Fruit fly (Drosophila melanogaster) whole organism, embryonic: Measurements from ENCODE around the gene CG9948.
A peak's percentile ranks its signal among the peaks of the same experiment; 100 is the strongest.

Experiments used
- CG11085 ChIP-seq: fragments of 200-800 bp; sonication (Bioruptor generic); IDR thresholded peaks from 2 replicates; pipeline ENCODE4 v1.3.6; 2022; ENCODE audit warnings: missing biosample characterization, missing genetic modification characterization
- CG11247 ChIP-seq: fragments of 200-800 bp; sonication (Bioruptor generic); IDR thresholded peaks from 2 replicates; pipeline ENCODE4 v1.3.6; 2022; ENCODE audit warnings: missing biosample characterization, missing genetic modification characterization
- CG11560 ChIP-seq: fragments of 200-800 bp; sonication (Bioruptor generic); IDR thresholded peaks from 3 replicates; pipeline ENCODE4 v1.3.6; 2022; ENCODE audit warnings: missing biosample characterization, missing genetic modification characterization
- CG11723 ChIP-seq: fragments of 200-800 bp; sonication (Bioruptor generic); optimal IDR thresholded peaks from 2 replicates; lab custom pipeline; 2017; ENCODE audit warnings: missing biosample characterization, mild to moderate bottlenecking, missing genetic modification characterization
- CG12391 ChIP-seq: fragments of 200-800 bp; sonication (Bioruptor generic); optimal IDR thresholded peaks from 3 replicates; lab custom pipeline; 2018; ENCODE audit warnings: missing biosample characterization, mild to moderate bottlenecking, missing genetic modification characterization, moderate library complexity
- CG14860 ChIP-seq: fragments of 200-800 bp; sonication (Bioruptor generic); IDR thresholded peaks from 3 replicates; pipeline ENCODE4 v1.3.6; 2022; ENCODE audit warnings: missing biosample characterization, missing genetic modification characterization; ENCODE audit not compliant: partially characterized antibody
- CG15269 ChIP-seq: fragments of 200-800 bp; sonication (Bioruptor generic); optimal IDR thresholded peaks from 2 replicates; lab custom pipeline; 2018; ENCODE audit warnings: missing biosample characterization, mild to moderate bottlenecking, missing genetic modification characterization, moderate library complexity
- CG1647 ChIP-seq: fragments of 200-800 bp; sonication (Bioruptor generic); optimal IDR thresholded peaks from 3 replicates; lab custom pipeline; 2016; ENCODE audit warnings: missing biosample characterization, missing genetic modification characterization
- CG17186 ChIP-seq: fragments of 200-800 bp; sonication (Bioruptor generic); optimal IDR thresholded peaks from 3 replicates; lab custom pipeline; 2017; ENCODE audit warnings: missing biosample characterization, missing genetic modification reagents, missing genetic modification characterization
- CG17328 ChIP-seq: fragments of 200-800 bp; sonication (Bioruptor generic); IDR thresholded peaks from 2 replicates; pipeline ENCODE4 v1.3.6; 2022; ENCODE audit warnings: missing biosample characterization, missing genetic modification characterization
- CG18619 ChIP-seq: fragments of 200-800 bp; sonication (Bioruptor generic); optimal IDR thresholded peaks from 3 replicates; lab custom pipeline; 2017; ENCODE audit warnings: missing biosample characterization, mild to moderate bottlenecking, missing genetic modification characterization
- CG2116 ChIP-seq: fragments of 200-800 bp; sonication (Bioruptor generic); optimal IDR thresholded peaks from 3 replicates; lab custom pipeline; 2018; ENCODE audit warnings: missing biosample characterization, mild to moderate bottlenecking, missing genetic modification characterization
- CG2120 ChIP-seq: fragments of 200-800 bp; sonication (Bioruptor generic); optimal IDR thresholded peaks from 3 replicates; lab custom pipeline; 2016; ENCODE audit warnings: missing biosample characterization, missing genetic modification characterization
- CG3065 ChIP-seq: fragments of 200-800 bp; sonication (Bioruptor generic); optimal IDR thresholded peaks from 2 replicates; lab custom pipeline; 2016; ENCODE audit warnings: missing biosample characterization, missing genetic modification characterization
- CG34422 ChIP-seq: fragments of 200-800 bp; sonication (Bioruptor generic); IDR thresholded peaks from 3 replicates; pipeline ENCODE4 v1.3.6; 2022; ENCODE audit warnings: missing biosample characterization, missing genetic modification characterization
- CG4854 ChIP-seq: fragments of 200-800 bp; sonication (Bioruptor generic); optimal IDR thresholded peaks from 2 replicates; lab custom pipeline; 2016; ENCODE audit warnings: missing biosample characterization, missing genetic modification characterization, inconsistent platforms
- CG5953 ChIP-seq: fragments of 200-800 bp; sonication (Bioruptor generic); IDR thresholded peaks from 2 replicates; pipeline ENCODE4 v1.3.6; 2022; ENCODE audit warnings: missing biosample characterization, missing genetic modification characterization
- CG6654 ChIP-seq: fragments of 200-800 bp; sonication (Bioruptor generic); optimal IDR thresholded peaks from 2 replicates; lab custom pipeline; 2017; ENCODE audit warnings: missing biosample characterization, mild to moderate bottlenecking, missing genetic modification characterization
- CG6765 ChIP-seq: fragments of 200-800 bp; sonication (Bioruptor generic); optimal IDR thresholded peaks from 3 replicates; lab custom pipeline; 2017; ENCODE audit warnings: missing biosample characterization, mild to moderate bottlenecking, missing genetic modification characterization
- CG6791 ChIP-seq: fragments of 200-800 bp; sonication (Bioruptor generic); IDR thresholded peaks from 3 replicates; pipeline ENCODE4 v1.3.6; 2022; ENCODE audit warnings: missing biosample characterization, missing genetic modification characterization; ENCODE audit not compliant: partially characterized antibody
- CG9437 ChIP-seq: fragments of 200-800 bp; sonication (Bioruptor generic); optimal IDR thresholded peaks from 2 replicates; lab custom pipeline; 2018; ENCODE audit warnings: missing biosample characterization, mild to moderate bottlenecking, missing genetic modification characterization
- CHES-1-like ChIP-seq: fragments of 200-800 bp; sonication (Bioruptor generic); optimal IDR thresholded peaks from 2 replicates; lab custom pipeline; 2016; ENCODE audit warnings: missing biosample characterization, missing genetic modification characterization
- D19B ChIP-seq: fragments of 200-800 bp; sonication (Bioruptor generic); optimal IDR thresholded peaks from 2 replicates; lab custom pipeline; 2017; ENCODE audit warnings: missing biosample characterization, mild to moderate bottlenecking, missing genetic modification characterization
- Deaf1 ChIP-seq: fragments of 200-800 bp; optimal IDR thresholded peaks from 3 replicates; lab custom pipeline; 2019; ENCODE audit warnings: missing biosample characterization, mild to moderate bottlenecking, missing genetic modification characterization, moderate library complexity
- Hand ChIP-seq: fragments of 200-800 bp; sonication (Bioruptor generic); optimal IDR thresholded peaks from 2 replicates; lab custom pipeline; 2017; ENCODE audit warnings: mild to moderate bottlenecking, missing biosample characterization, missing genetic modification reagents, missing genetic modification characterization
- Lhr ChIP-seq: fragments of 200-800 bp; sonication (Bioruptor generic); optimal IDR thresholded peaks from 3 replicates; lab custom pipeline; 2017; ENCODE audit warnings: mild to moderate bottlenecking, missing biosample characterization, missing genetic modification reagents, missing genetic modification characterization
- Meics ChIP-seq: fragments of 200-800 bp; sonication (Bioruptor generic); optimal IDR thresholded peaks from 2 replicates; lab custom pipeline; 2017; ENCODE audit warnings: missing biosample characterization, mild to moderate bottlenecking, missing genetic modification characterization
- Mrtf ChIP-seq: fragments of 200-800 bp; sonication (Bioruptor generic); IDR thresholded peaks from 3 replicates; pipeline ENCODE4 v1.3.6; 2022; ENCODE audit warnings: missing biosample characterization, missing genetic modification characterization
- Oaz ChIP-seq: fragments of 200-800 bp; sonication (Bioruptor generic); IDR thresholded peaks from 2 replicates; pipeline ENCODE4 v1.3.6; 2022; ENCODE audit warnings: missing biosample characterization, missing genetic modification characterization
- Six4 ChIP-seq: fragments of 200-800 bp; sonication (Bioruptor generic); optimal IDR thresholded peaks from 2 replicates; lab custom pipeline; 2016; ENCODE audit warnings: missing biosample characterization, missing genetic modification characterization
- Sox102F ChIP-seq: fragments of 200-800 bp; sonication (Bioruptor generic); optimal IDR thresholded peaks from 2 replicates; lab custom pipeline; 2018; ENCODE audit warnings: missing biosample characterization, mild to moderate bottlenecking, missing genetic modification characterization, moderate library complexity
- Ssrp ChIP-seq: fragments of 200-800 bp; sonication (Bioruptor generic); optimal IDR thresholded peaks from 2 replicates; lab custom pipeline; 2018; ENCODE audit warnings: missing biosample characterization, mild to moderate bottlenecking, missing genetic modification characterization, moderate library complexity
- Taf1 ChIP-seq: fragments of 200-800 bp; sonication (Bioruptor generic); IDR thresholded peaks from 2 replicates; pipeline ENCODE4 v1.3.6; 2022; ENCODE audit warnings: missing biosample characterization, missing genetic modification characterization
- Tbp ChIP-seq: fragments of >200 bp; optimal IDR thresholded peaks from 2 replicates; lab custom pipeline; 2018; ENCODE audit warnings: missing biosample characterization, missing genetic modification characterization
- az2 ChIP-seq: fragments of 200-800 bp; sonication (Bioruptor generic); optimal IDR thresholded peaks from 3 replicates; lab custom pipeline; 2016; ENCODE audit warnings: missing biosample characterization, missing genetic modification characterization
- br ChIP-seq: fragments of >200 bp; optimal IDR thresholded peaks from 2 replicates; lab custom pipeline; 2017
- dan ChIP-seq: fragments of 200-800 bp; sonication (Bioruptor generic); IDR thresholded peaks from 2 replicates; pipeline ENCODE4 v1.3.6; 2022; ENCODE audit warnings: missing biosample characterization, missing genetic modification characterization
- gce ChIP-seq: fragments of 200-800 bp; sonication (Bioruptor generic); IDR thresholded peaks from 3 replicates; pipeline ENCODE4 v1.3.6; 2022; ENCODE audit warnings: missing biosample characterization, missing genetic modification characterization
- ind ChIP-seq: fragments of 200-800 bp; sonication (Bioruptor generic); optimal IDR thresholded peaks from 3 replicates; lab custom pipeline; 2016; ENCODE audit warnings: missing biosample characterization, missing genetic modification characterization
- inv ChIP-seq: fragments of 200-800 bp; sonication (Bioruptor generic); IDR thresholded peaks from 2 replicates; pipeline ENCODE4 v1.3.6; 2022; ENCODE audit warnings: missing biosample characterization, missing genetic modification characterization; ENCODE audit not compliant: partially characterized antibody
- lov ChIP-seq, 2 experiments: fragments of 200-800 bp in 1 of 2; fragments of >200 bp in 1 of 2; sonication (Bioruptor generic) in 1 of 2; IDR thresholded peaks in 1 of 2; optimal IDR thresholded peaks in 1 of 2; 2 replicates in 1 of 2; 3 replicates in 1 of 2; pipeline versions ENCODE4 v1.3.6 to Lab custom; 2017 to 2022; ENCODE audit warnings: missing biosample characterization in 1 of 2, missing genetic modification characterization in 1 of 2
- maf-S ChIP-seq: fragments of 200-800 bp; sonication (Bioruptor generic); optimal IDR thresholded peaks from 2 replicates; lab custom pipeline; 2016; ENCODE audit warnings: missing biosample characterization, missing genetic modification characterization
- pnt ChIP-seq: fragments of 200-800 bp; sonication (Bioruptor generic); optimal IDR thresholded peaks from 3 replicates; lab custom pipeline; 2016; ENCODE audit warnings: missing biosample characterization, missing genetic modification characterization
- sc ChIP-seq, 3 experiments: fragments of >200 bp in 2 of 3; fragments of 200-800 bp in 1 of 3; sonication (Bioruptor generic) in 1 of 3; optimal IDR thresholded peaks; 2 replicates in 2 of 3; 3 replicates in 1 of 3; lab custom pipeline; 2017; ENCODE audit warnings: mild to moderate bottlenecking in 1 of 3, missing biosample characterization in 1 of 3, missing genetic modification characterization in 1 of 3, missing genetic modification reagents in 1 of 3
- seq ChIP-seq: fragments of 200-800 bp; sonication (Bioruptor generic); IDR thresholded peaks from 2 replicates; pipeline ENCODE4 v1.3.6; 2022; ENCODE audit warnings: missing biosample characterization, missing genetic modification characterization
- tin ChIP-seq: fragments of 200-800 bp; sonication (Bioruptor generic); optimal IDR thresholded peaks from 3 replicates; lab custom pipeline; 2016; ENCODE audit warnings: missing biosample characterization, missing genetic modification characterization
- usp ChIP-seq: fragments of >200 bp; optimal IDR thresholded peaks from 2 replicates; lab custom pipeline; 2017; ENCODE audit warnings: missing biosample characterization, missing genetic modification characterization
- vnd ChIP-seq: fragments of 200-800 bp; sonication (Bioruptor generic); IDR thresholded peaks from 3 replicates; pipeline ENCODE4 v1.3.6; 2022; ENCODE audit warnings: missing biosample characterization, missing genetic modification characterization; ENCODE audit not compliant: partially characterized antibody
- vvl ChIP-seq: fragments of 200-800 bp; sonication (Bioruptor generic); IDR thresholded peaks from 2 replicates; pipeline ENCODE4 v1.3.6; 2022; ENCODE audit warnings: missing biosample characterization, missing genetic modification characterization

Gene CG9948

dm6 chr3L:6979387-6980249, 23.8 kb downstream of the CG9948 start, which contains the start of gene Galphai:
Gene Galphai, minus strand, starts transcription at chr3L:6980044.
- TF ChIP-seq pnt (GFP tag; lab: Kevin White, UChicago): peak; percentile 41
- TF ChIP-seq CG14860 (GFP tag; lab: Robert Waterston, UW): no peak
- peak; percentile 19 for TF ChIP-seq CG1647 (GFP tag; lab: Kevin White, UChicago)
- no peak for TF ChIP-seq usp (GFP tag; lab: Kevin White, UChicago)
- TF ChIP-seq vnd: no peak
- TF ChIP-seq CG15269: no peak
- no peak for TF ChIP-seq CG9437 (GFP tag; lab: Kevin White, UChicago)
- TF ChIP-seq CG2116: peak; percentile 72
- no peak for TF ChIP-seq CG3065 (GFP tag; lab: Kevin White, UChicago)
- TF ChIP-seq inv (GFP tag; lab: Robert Waterston, UW): no peak; the same call in 1 of the 2 replicates
- no peak for TF ChIP-seq CG4854
- peak; percentile 28; the same call in 1 of the 3 replicates for TF ChIP-seq CG34422 (GFP tag; lab: Robert Waterston, UW)
- no peak for TF ChIP-seq lov (optimal IDR thresholded peaks at IDR 0.05; lab: Kevin White, UChicago)
- no peak for TF ChIP-seq lov (GFP tag; IDR thresholded peaks at IDR 0.05; lab: Robert Waterston, UW)
- TF ChIP-seq Lhr (GFP tag; lab: Kevin White, UChicago): peak; percentile 100
- TF ChIP-seq CG12391 (tag; lab: Kevin White, UChicago): peak; percentile 35
- TF ChIP-seq Tbp (GFP tag; lab: Kevin White, UChicago): no peak
- no peak for TF ChIP-seq gce
- TF ChIP-seq maf-S (GFP tag; lab: Kevin White, UChicago): peak; percentile 24
- TF ChIP-seq Meics (GFP tag; lab: Kevin White, UChicago): no peak
- TF ChIP-seq tin (GFP tag; lab: Kevin White, UChicago): no peak
- TF ChIP-seq az2 (GFP tag; lab: Kevin White, UChicago): no peak
- peak; percentile 62; the same call in 2 of the 3 replicates for TF ChIP-seq CG11560 (tag; lab: Robert Waterston, UW)
- TF ChIP-seq vvl (GFP tag; lab: Robert Waterston, UW): peak; percentile 75
- no peak for TF ChIP-seq Sox102F (GFP tag; lab: Kevin White, UChicago)
- no peak for TF ChIP-seq CG18619 (GFP tag; lab: Kevin White, UChicago)
- TF ChIP-seq Deaf1 (tag; lab: Kevin White, UChicago): peak; percentile 63
- TF ChIP-seq CG11085: no peak
- TF ChIP-seq CG2120 (GFP tag; lab: Kevin White, UChicago): peak; percentile 46
- TF ChIP-seq Oaz (GFP tag; lab: Robert Waterston, UW): no peak
- TF ChIP-seq Mrtf (GFP tag; lab: Robert Waterston, UW): no peak
- no peak for TF ChIP-seq dan (GFP tag; lab: Robert Waterston, UW)
- TF ChIP-seq Ssrp: no peak
- no peak for TF ChIP-seq Taf1 (GFP tag; lab: Robert Waterston, UW)
- no peak for TF ChIP-seq br
- peak; percentile 65; the same call in 2 of the 3 replicates for TF ChIP-seq CG6791 (GFP tag; lab: Robert Waterston, UW)
- TF ChIP-seq ind (GFP tag; lab: Kevin White, UChicago): no peak
- no peak for TF ChIP-seq CG11247 (GFP tag; lab: Robert Waterston, UW)
- TF ChIP-seq CG5953: no peak
- TF ChIP-seq D19B (GFP tag; lab: Kevin White, UChicago): no peak
- TF ChIP-seq seq (GFP tag; lab: Robert Waterston, UW): no peak
- TF ChIP-seq CG17328 (GFP tag; lab: Robert Waterston, UW): no peak
- no peak for TF ChIP-seq CG11723
- peak; percentile 94 for TF ChIP-seq CG17186 (GFP tag; lab: Kevin White, UChicago)
- TF ChIP-seq Hand (GFP tag; lab: Kevin White, UChicago): peak; percentile 12
- TF ChIP-seq Six4: no peak
- TF ChIP-seq CHES-1-like: peak; percentile 55
- TF ChIP-seq CG6765 (GFP tag; lab: Kevin White, UChicago): no peak
- no peak for TF ChIP-seq CG6654 (GFP tag; lab: Kevin White, UChicago)
- TF ChIP-seq sc (optimal IDR thresholded peaks at IDR 0.05; lab: Kevin White, UChicago): no peak
- no peak for TF ChIP-seq sc (GFP tag; optimal IDR thresholded peaks at IDR 0.05; lab: Kevin White, UChicago)
